Worm (Caenorhabditis elegans): ENCODE results near the gene cfim-2.

The cfim-2 gene

ce11 chrIV:8923381-8923780 is 2.7 kb upstream of the cfim-2 start:
- TF ChIP-seq lin-26 (GFP tag; IDR thresholded peaks at IDR 0.05) (no peak), F23B12.7 (tag; optimal IDR thresholded peaks at IDR 0.05; ENCODE audit: insufficient read depth) (peak; percentile 9), efl-1 (GFP tag; optimal IDR thresholded peaks at IDR 0.05) (peak; percentile 29), F49E8.2 (tag; optimal IDR thresholded peaks at IDR 0.05; ENCODE audit: insufficient read depth) (peak; percentile 36), ztf-18 (tag; optimal IDR thresholded peaks at IDR 0.05) (peak; percentile 94), zim-3 (tag; optimal IDR thresholded peaks at IDR 0.05) (no peak), pbrm-1 (GFP tag; IDR thresholded peaks at IDR 0.05) (0 out of 2 replicates have a peak, but pooled peaks have one; percentile 7), aptf-2 (GFP tag; conservative IDR thresholded peaks at IDR 0.05) (no peak), ceh-91 (GFP tag; IDR thresholded peaks at IDR 0.05) (no peak), F52B5.7 (tag; optimal IDR thresholded peaks at IDR 0.05) (no peak), F57C9.4 (tag; optimal IDR thresholded peaks at IDR 0.05) (no peak), lsl-1 (GFP tag; optimal IDR thresholded peaks at IDR 0.05) (peak; percentile 87), F39B2.1 (GFP tag; IDR thresholded peaks at IDR 0.05) (no peak), lin-54 (GFP tag; optimal IDR thresholded peaks at IDR 0.05) (peak; percentile 37), snpc-4 (GFP tag; optimal IDR thresholded peaks at IDR 0.05) (no peak), snpc-4 (tag; optimal IDR thresholded peaks at IDR 0.05) (peak in 1 of 4 experiments; percentile 41), dpl-1 (GFP tag; optimal IDR thresholded peaks at IDR 0.05) (no peak), F33H1.4 (GFP tag; IDR thresholded peaks at IDR 0.05) (0 out of 2 replicates have a peak, but pooled peaks have one; percentile 31), nhr-179 (tag; optimal IDR thresholded peaks at IDR 0.05) (no peak), egl-18 (GFP tag; IDR thresholded peaks at IDR 0.05) (no peak), tbp1 (GFP tag; optimal IDR thresholded peaks at IDR 0.05) (peak; percentile 4), hmg-1.2 (GFP tag; IDR thresholded peaks at IDR 0.05) (no peak), sptf-2 (GFP tag; optimal IDR thresholded peaks at IDR 0.05) (no peak), ztf-28 (GFP tag; IDR thresholded peaks at IDR 0.05) (no peak), D2030.7 (GFP tag; IDR thresholded peaks at IDR 0.05) (peak; percentile 45; the same call in 1 of the 2 replicates), bed-2 (GFP tag; IDR thresholded peaks at IDR 0.05) (no peak), ztf-26 (tag; optimal IDR thresholded peaks at IDR 0.05) (no peak), ceh-40 (GFP tag; IDR thresholded peaks at IDR 0.05) (no peak), egrh-3 (GFP tag; IDR thresholded peaks at IDR 0.05) (no peak), nhr-120 (GFP tag; IDR thresholded peaks at IDR 0.05) (no peak), lin-35 (GFP tag; optimal IDR thresholded peaks at IDR 0.05) (no peak), madf-6 (GFP tag; IDR thresholded peaks at IDR 0.05) (peak; percentile 63), B0336.3 (GFP tag; IDR thresholded peaks at IDR 0.05) (no peak), ceh-79 (tag; optimal IDR thresholded peaks at IDR 0.05) (no peak), somi-1 (GFP tag; optimal IDR thresholded peaks at IDR 0.05) (no peak), lsy-27 (tag; optimal IDR thresholded peaks at IDR 0.05; ENCODE audit: borderline replicate concordance, insufficient read depth) (no peak), ceh-27 (GFP tag; optimal IDR thresholded peaks at IDR 0.05) (no peak), aptf-3 (GFP tag; IDR thresholded peaks at IDR 0.05) (no peak), B0035.1 (tag; optimal IDR thresholded peaks at IDR 0.05) (no peak), bed-1 (GFP tag; IDR thresholded peaks at IDR 0.05) (no peak), madf-8 (GFP tag; conservative IDR thresholded peaks at IDR 0.05) (peak; percentile 48), dox-1 (GFP tag; IDR thresholded peaks at IDR 0.05) (0 out of 2 replicates have a peak, but pooled peaks have one; percentile 48), xnd-1 (tag; optimal IDR thresholded peaks at IDR 0.05) (peak; percentile 50)
